Fruit fly (Drosophila melanogaster) whole organism: Measurements from ENCODE around the gene CG14356.

ENCODE experiments used
- Dll ChIP-seq: fragments of >200 bp; optimal IDR thresholded peaks from 2 replicates; lab custom pipeline; 2017
- psq ChIP-seq: fragments of >200 bp; optimal IDR thresholded peaks from 2 replicates; lab custom pipeline; 2017
- usp ChIP-seq: fragments of >200 bp; optimal IDR thresholded peaks from 2 replicates; lab custom pipeline; 2017; ENCODE audit warnings: missing biosample characterization, missing genetic modification characterization, mixed read lengths

DNA sequence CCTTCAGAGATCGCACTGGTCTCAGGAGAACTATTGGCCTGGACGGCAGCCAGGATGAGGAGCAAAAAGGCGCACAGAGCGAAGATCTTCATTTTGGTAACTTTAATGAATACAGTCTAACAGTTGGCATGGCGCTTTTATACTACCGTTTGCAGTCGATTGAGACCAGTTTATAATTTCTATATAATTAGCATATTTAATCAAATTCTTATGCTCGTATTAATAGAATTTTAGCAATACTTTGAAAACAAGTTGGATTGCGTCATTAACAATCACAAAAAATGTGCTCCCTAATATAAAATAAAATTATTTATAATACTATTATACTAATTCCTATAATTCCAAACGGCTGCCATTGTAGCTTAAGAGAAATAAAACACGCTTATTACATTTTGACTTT is 22.5 kb upstream of the CG14356 start, which contains the start of gene CG44215:
- no peak for TF ChIP-seq Dll (lab: Kevin White, UChicago)
- TF ChIP-seq usp (GFP tag; lab: Kevin White, UChicago) = no peak
- no peak for TF ChIP-seq psq (lab: Kevin White, UChicago)
